Worm (Caenorhabditis elegans): Measurements from ENCODE around the gene cwc-15.

The cwc-15 gene

DNA sequence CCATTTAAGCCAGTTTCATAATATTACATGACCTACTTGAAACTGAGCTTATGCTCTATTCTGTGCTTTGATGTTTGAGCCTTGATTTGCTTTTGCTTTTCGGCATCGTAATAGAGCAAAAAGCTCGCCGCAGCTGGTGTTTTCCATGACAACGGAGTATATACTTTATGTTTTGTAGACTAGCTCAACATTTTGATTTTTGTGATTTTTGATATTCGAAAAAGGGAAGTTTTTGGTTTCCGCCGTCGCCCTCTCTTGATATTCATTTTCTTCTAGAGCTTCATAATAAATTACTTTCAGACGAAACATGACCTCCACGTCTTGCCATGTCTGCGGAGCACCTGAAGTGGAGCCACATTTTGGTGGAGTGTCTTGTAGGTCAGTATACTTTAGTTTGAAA lies 20.9 kb upstream of the cwc-15 start, which contains the start of gene nhr-63:
TSS of gene nhr-63 (plus strand) at position 301 of the 400 bp plus-strand sequence.
- TF ChIP-seq fos-1 (tag; optimal IDR thresholded peaks at IDR 0.05) (no peak), Y5F2A.4 (GFP tag; optimal IDR thresholded peaks at IDR 0.05) (no peak), nhr-48 (tag; optimal IDR thresholded peaks at IDR 0.05) (no peak), arid-1 (GFP tag; conservative IDR thresholded peaks at IDR 0.05) (no peak), madf-9 (GFP tag; conservative IDR thresholded peaks at IDR 0.05) (no peak), zip-11 (GFP tag; IDR thresholded peaks at IDR 0.05) (no peak), nhr-76 (tag; optimal IDR thresholded peaks at IDR 0.05) (no peak), hif-1 (tag; optimal IDR thresholded peaks at IDR 0.05) (no peak), vab-7 (GFP tag; IDR thresholded peaks at IDR 0.05) (no peak), pha-4 (GFP tag; IDR thresholded peaks at IDR 0.05) (no peak), pha-4 (tag; optimal IDR thresholded peaks at IDR 0.05) (no peak), ceh-82 (tag; optimal IDR thresholded peaks at IDR 0.05) (no peak), ceh-28 (tag; optimal IDR thresholded peaks at IDR 0.05) (no peak), mes-2 (tag; optimal IDR thresholded peaks at IDR 0.05; ENCODE audit: poor library complexity, severe bottlenecking) (no peak), Y48G9A.11 (GFP tag; IDR thresholded peaks at IDR 0.05) (no peak), mdt-29 (GFP tag; IDR thresholded peaks at IDR 0.05) (no peak), saeg-2 (GFP tag; IDR thresholded peaks at IDR 0.05) (no peak)

DNA sequence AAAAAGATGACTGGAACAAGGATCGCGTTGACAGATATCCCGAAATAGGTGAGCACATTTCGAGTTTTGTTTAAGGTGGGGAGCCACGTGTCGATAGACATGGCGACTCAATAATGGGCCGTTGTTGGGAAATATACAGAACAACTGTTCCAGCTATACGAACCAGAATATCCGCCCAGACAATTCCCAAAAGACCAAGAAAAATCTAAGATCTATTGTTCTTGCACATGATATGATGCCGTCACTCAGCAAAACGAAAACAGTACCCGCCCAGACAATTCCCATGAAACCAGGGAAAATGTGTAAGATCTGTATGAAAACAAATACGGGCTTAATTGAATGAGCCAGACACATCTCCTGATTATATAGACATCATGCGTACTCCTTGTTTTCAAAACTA lies 15.6 kb upstream of the cwc-15 start, which contains the start of gene str-231:
TSS of gene str-231 (minus strand) at position 101 of the 400 bp plus-strand sequence.
- TF ChIP-seq lsy-2 (tag; optimal IDR thresholded peaks at IDR 0.05) (no peak), nhr-111 (GFP tag; optimal IDR thresholded peaks at IDR 0.05) (no peak), hlh-30 (tag; optimal IDR thresholded peaks at IDR 0.05; ENCODE audit: insufficient read depth) (no peak), ztf-11 (tag; optimal IDR thresholded peaks at IDR 0.05) (no peak)

DNA sequence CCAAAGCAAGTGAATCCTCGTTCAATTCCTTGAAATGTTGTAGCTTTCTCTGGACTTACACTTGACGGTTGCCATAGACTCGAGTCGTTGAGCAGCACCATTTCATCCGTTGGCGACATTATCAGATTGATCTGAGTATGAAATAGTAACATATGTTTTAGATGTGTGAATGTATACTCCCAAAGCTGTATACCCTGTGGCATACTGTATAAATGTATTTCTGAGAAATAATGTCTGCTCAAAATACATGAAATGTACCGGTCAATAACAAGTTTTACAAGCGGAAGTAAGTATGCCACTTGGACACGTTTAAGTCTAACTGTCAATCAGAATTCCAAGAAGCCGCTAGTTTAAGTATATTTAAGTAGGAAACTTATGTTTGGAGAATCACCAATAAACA lies 13.6 kb upstream of the cwc-15 start, which contains the start of gene str-233:
TSS of gene str-233 (minus strand) at position 101 of the 400 bp plus-strand sequence.
- TF ChIP-seq ztf-11 (tag; optimal IDR thresholded peaks at IDR 0.05) (no peak), ceh-32 (tag; optimal IDR thresholded peaks at IDR 0.05; ENCODE audit: poor library complexity) (no peak), dpl-1 (GFP tag; optimal IDR thresholded peaks at IDR 0.05) (no peak), ceh-44 (GFP tag; IDR thresholded peaks at IDR 0.05) (no peak), nhr-237 (tag; optimal IDR thresholded peaks at IDR 0.05) (no peak), ces-1 (GFP tag; optimal IDR thresholded peaks at IDR 0.05) (no peak), nhr-42 (GFP tag; IDR thresholded peaks at IDR 0.05) (no peak), ztf-7 (tag; optimal IDR thresholded peaks at IDR 0.05) (no peak), ceh-28 (tag; optimal IDR thresholded peaks at IDR 0.05) (no peak), Y48G9A.11 (GFP tag; IDR thresholded peaks at IDR 0.05) (no peak), pha-4 (GFP tag; IDR thresholded peaks at IDR 0.05) (no peak), pha-4 (tag; optimal IDR thresholded peaks at IDR 0.05) (no peak), F26F4.8 (GFP tag; conservative IDR thresholded peaks at IDR 0.05) (no peak), duxl-1 (tag; optimal IDR thresholded peaks at IDR 0.05; ENCODE audit: poor library complexity) (no peak), snpc-4 (tag; optimal IDR thresholded peaks at IDR 0.05) (no peak), madf-9 (GFP tag; conservative IDR thresholded peaks at IDR 0.05) (no peak), dve-1 (tag; optimal IDR thresholded peaks at IDR 0.05; ENCODE audit: insufficient read depth) (no peak), nhr-48 (tag; optimal IDR thresholded peaks at IDR 0.05) (no peak), lin-1 (GFP tag; IDR thresholded peaks at IDR 0.05) (no peak), Y105C5A.15 (GFP tag; IDR thresholded peaks at IDR 0.05) (no peak), lin-39 (tag; optimal IDR thresholded peaks at IDR 0.05) (no peak)

DNA sequence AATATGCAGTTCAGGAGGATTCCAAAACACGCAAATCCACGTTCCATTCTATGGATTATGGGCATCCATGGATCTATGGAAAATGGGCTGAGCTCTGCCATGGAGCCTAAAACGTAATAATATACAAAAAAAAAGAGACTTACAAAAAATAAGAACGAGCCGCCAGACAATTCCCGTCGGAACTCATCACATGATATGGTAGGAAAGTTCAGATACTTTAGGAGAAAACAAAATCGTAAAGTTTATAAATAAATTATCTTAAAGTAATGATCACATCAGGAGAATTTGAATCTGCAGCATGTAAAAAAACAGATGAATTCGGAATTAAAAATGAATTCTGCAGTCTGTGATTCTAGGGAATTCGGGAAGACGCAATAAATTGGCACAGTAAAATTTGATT lies 7.5 kb upstream of the cwc-15 start, which contains the start of gene str-232:
TSS of gene str-232 (minus strand) at position 101 of the 400 bp plus-strand sequence.
- TF ChIP-seq spr-3 (GFP tag; optimal IDR thresholded peaks at IDR 0.05): no peak
- TF ChIP-seq nhr-48 (tag; optimal IDR thresholded peaks at IDR 0.05): no peak
- TF ChIP-seq nhr-28 (tag; optimal IDR thresholded peaks at IDR 0.05): no peak
